Worm (Caenorhabditis elegans) whole organism, L4/young adult: ENCODE results near the gene M79.2.

Experiments
- W03F9.2 ChIP-seq: fragments of 150-350 bp; optimal IDR thresholded peaks from 2 replicates; lab custom pipeline; 2014; ENCODE audit warnings: missing biosample characterization, missing genetic modification characterization
- dao-5 ChIP-seq: sonication (generic microtip); optimal IDR thresholded peaks from 2 replicates; lab custom pipeline; 2016; ENCODE audit warnings: missing genotype, missing genetic modification characterization, moderate library complexity, missing compliant biosample characterization
- him-1 ChIP-seq: sonication (generic microtip); optimal IDR thresholded peaks from 2 replicates; lab custom pipeline; 2016; ENCODE audit warnings: missing genotype, missing genetic modification reagents, missing genetic modification characterization, missing compliant biosample characterization

DNA sequence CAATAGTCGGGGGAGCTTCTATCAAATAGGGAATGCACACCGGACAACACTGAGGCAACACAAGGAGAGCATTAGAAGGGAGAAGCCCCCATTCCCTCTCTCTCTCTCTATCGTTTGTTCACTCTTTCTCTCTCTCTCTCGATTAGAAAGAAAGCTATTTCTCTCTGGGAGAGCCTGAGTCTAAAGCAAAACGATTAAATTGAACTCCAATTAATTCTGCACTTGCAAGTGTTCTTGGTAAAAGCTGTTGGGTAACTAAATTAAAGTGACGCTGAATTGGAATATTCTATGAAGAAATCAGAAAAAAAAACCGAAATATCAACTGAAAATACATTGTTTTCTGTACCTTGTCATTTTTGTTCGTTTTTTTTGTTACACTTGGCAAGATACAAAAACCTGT, 12.6 kb downstream of the M79.2 start:
- TF ChIP-seq him-1 (tag; lab: Kevin White, UChicago) = no peak
- TF ChIP-seq W03F9.2 (tag; lab: Kevin White, UChicago) = no peak
- no peak for TF ChIP-seq dao-5 (tag; lab: Kevin White, UChicago)
